Fruit fly (Drosophila melanogaster) whole organism, embryonic: ENCODE measurements around the gene Exo70.

Source experiments
- Adf1 ChIP-seq: fragments of 200-800 bp; sonication (Bioruptor generic); IDR thresholded peaks from 2 replicates; pipeline ENCODE4 v1.3.6; 2022; ENCODE audit warnings: missing biosample characterization, missing genetic modification characterization
- Antp ChIP-seq: fragments of 200-800 bp; sonication (Bioruptor generic); optimal IDR thresholded peaks from 3 replicates; lab custom pipeline; 2016; ENCODE audit warnings: missing biosample characterization, missing genetic modification characterization
- Atf3 ChIP-seq: fragments of 200-800 bp; sonication (Bioruptor generic); optimal IDR thresholded peaks from 3 replicates; lab custom pipeline; 2016; ENCODE audit warnings: missing biosample characterization, missing genetic modification characterization
- Bgb ChIP-seq: fragments of 200-800 bp; sonication (Bioruptor generic); IDR thresholded peaks from 2 replicates; pipeline ENCODE4 v1.3.6; 2022; ENCODE audit warnings: missing biosample characterization, missing genetic modification characterization; ENCODE audit not compliant: partially characterized antibody
- Blimp-1 ChIP-seq: fragments of 200-800 bp; sonication (Bioruptor generic); optimal IDR thresholded peaks from 3 replicates; lab custom pipeline; 2018; ENCODE audit warnings: missing biosample characterization, missing genetic modification characterization, mild to moderate bottlenecking, moderate library complexity, missing genetic modification reagents
- CG10979 ChIP-seq: fragments of 200-800 bp; sonication (Bioruptor generic); optimal IDR thresholded peaks from 2 replicates; lab custom pipeline; 2018; ENCODE audit warnings: missing biosample characterization, mild to moderate bottlenecking, missing genetic modification characterization, moderate library complexity
- CG12236 ChIP-seq: fragments of 200-800 bp; sonication (Bioruptor generic); optimal IDR thresholded peaks from 2 replicates; lab custom pipeline; 2016; ENCODE audit warnings: missing biosample characterization, missing genetic modification characterization
- CG12391 ChIP-seq: fragments of 200-800 bp; sonication (Bioruptor generic); optimal IDR thresholded peaks from 3 replicates; lab custom pipeline; 2018; ENCODE audit warnings: missing biosample characterization, mild to moderate bottlenecking, missing genetic modification characterization, moderate library complexity
- CG14014 ChIP-seq: fragments of 200-800 bp; sonication (Bioruptor generic); IDR thresholded peaks from 2 replicates; pipeline ENCODE4 v1.3.6; 2022; ENCODE audit warnings: missing biosample characterization, missing genetic modification characterization
- CG14710 ChIP-seq: fragments of 200-800 bp; sonication (Bioruptor generic); optimal IDR thresholded peaks from 3 replicates; lab custom pipeline; 2019; ENCODE audit warnings: missing biosample characterization, mild to moderate bottlenecking, missing genetic modification characterization, moderate library complexity
- CG14965 ChIP-seq: fragments of 200-800 bp; sonication (Bioruptor generic); optimal IDR thresholded peaks from 2 replicates; lab custom pipeline; 2016; ENCODE audit warnings: missing biosample characterization, missing genetic modification characterization, borderline replicate concordance
- CG15073 ChIP-seq: fragments of 200-800 bp; sonication (Bioruptor generic); optimal IDR thresholded peaks from 2 replicates; lab custom pipeline; 2016; ENCODE audit warnings: missing biosample characterization, missing genetic modification characterization
- CG16815 ChIP-seq: fragments of 200-800 bp; sonication (Bioruptor generic); optimal IDR thresholded peaks from 3 replicates; lab custom pipeline; 2017; ENCODE audit warnings: missing biosample characterization, mild to moderate bottlenecking, missing genetic modification characterization
- CG31441 ChIP-seq: fragments of 200-800 bp; sonication (Bioruptor generic); IDR thresholded peaks from 2 replicates; pipeline ENCODE4 v1.3.6; 2022; ENCODE audit warnings: missing biosample characterization, missing genetic modification characterization
- CG4328 ChIP-seq: fragments of 200-800 bp; sonication (Bioruptor generic); optimal IDR thresholded peaks from 3 replicates; lab custom pipeline; 2017; ENCODE audit warnings: missing biosample characterization, missing genetic modification reagents, missing genetic modification characterization
- CG4404 ChIP-seq: fragments of 200-800 bp; sonication (Bioruptor generic); IDR thresholded peaks from 2 replicates; pipeline ENCODE4 v1.3.6; 2022; ENCODE audit warnings: missing biosample characterization, missing genetic modification characterization
- CG4617 ChIP-seq: fragments of 200-800 bp; sonication (Bioruptor generic); optimal IDR thresholded peaks from 3 replicates; lab custom pipeline; 2016; ENCODE audit warnings: missing biosample characterization, missing genetic modification characterization, borderline replicate concordance
- CG5180 ChIP-seq: fragments of 200-800 bp; sonication (Bioruptor generic); optimal IDR thresholded peaks from 3 replicates; lab custom pipeline; 2017; ENCODE audit warnings: missing biosample characterization, missing genetic modification characterization, mild to moderate bottlenecking, moderate library complexity, missing genetic modification reagents
- CG8765 ChIP-seq: fragments of 200-800 bp; sonication (Bioruptor generic); IDR thresholded peaks from 2 replicates; pipeline ENCODE4 v1.3.6; 2022; ENCODE audit warnings: missing biosample characterization, missing genetic modification characterization
- CG9609 ChIP-seq: fragments of 200-800 bp; sonication (Bioruptor generic); optimal IDR thresholded peaks from 3 replicates; lab custom pipeline; 2016; ENCODE audit warnings: missing biosample characterization, missing genetic modification characterization
- CHES-1-like ChIP-seq: fragments of 200-800 bp; sonication (Bioruptor generic); optimal IDR thresholded peaks from 2 replicates; lab custom pipeline; 2016; ENCODE audit warnings: missing biosample characterization, missing genetic modification characterization
- D ChIP-seq, 2 experiments: fragments of 200-800 bp in 1 of 2; fragments of >200 bp in 1 of 2; sonication (Bioruptor generic) in 1 of 2; optimal IDR thresholded peaks; 2 replicates in 1 of 2; 3 replicates in 1 of 2; lab custom pipeline; 2017; ENCODE audit warnings: mild to moderate bottlenecking in 1 of 2, missing biosample characterization in 1 of 2, missing genetic modification characterization in 1 of 2, missing genetic modification reagents in 1 of 2
- Dek ChIP-seq: fragments of 200-800 bp; sonication (Bioruptor generic); optimal IDR thresholded peaks from 3 replicates; lab custom pipeline; 2019; ENCODE audit warnings: missing biosample characterization, mild to moderate bottlenecking, missing genetic modification characterization, moderate library complexity
- Doc3 ChIP-seq: fragments of 200-800 bp; sonication (Bioruptor generic); IDR thresholded peaks from 3 replicates; pipeline ENCODE4 v1.3.6; 2022; ENCODE audit warnings: missing biosample characterization, missing genetic modification characterization; ENCODE audit not compliant: partially characterized antibody
- E2f1 ChIP-seq: fragments of 200-800 bp; sonication (Bioruptor generic); IDR thresholded peaks from 2 replicates; pipeline ENCODE4 v1.3.6; 2022; ENCODE audit warnings: missing biosample characterization, missing genetic modification characterization
- Ets65A ChIP-seq: fragments of 200-800 bp; sonication (Bioruptor generic); peaks from one replicate; lab custom pipeline; 2016; ENCODE audit warnings: missing biosample characterization, missing genetic modification characterization
- Fer1 ChIP-seq: fragments of 200-800 bp; sonication (Bioruptor generic); optimal IDR thresholded peaks from 2 replicates; lab custom pipeline; 2017; ENCODE audit warnings: missing biosample characterization, mild to moderate bottlenecking, missing genetic modification characterization
- HmgZ ChIP-seq: fragments of 200-800 bp; sonication (Bioruptor generic); optimal IDR thresholded peaks from 2 replicates; lab custom pipeline; 2018; ENCODE audit warnings: missing biosample characterization, mild to moderate bottlenecking, missing genetic modification characterization
- Hr39 ChIP-seq: fragments of >200 bp; optimal IDR thresholded peaks from 2 replicates; lab custom pipeline; 2017
- Max ChIP-seq: fragments of 200-800 bp; sonication (Bioruptor generic); optimal IDR thresholded peaks from 2 replicates; lab custom pipeline; 2016; ENCODE audit warnings: missing biosample characterization, mild to moderate bottlenecking, missing genetic modification characterization
- Mes4 ChIP-seq: fragments of 200-800 bp; sonication (Bioruptor generic); optimal IDR thresholded peaks from 2 replicates; lab custom pipeline; 2016; ENCODE audit warnings: missing biosample characterization, missing genetic modification characterization
- NfI ChIP-seq: fragments of 200-800 bp; sonication (Bioruptor generic); optimal IDR thresholded peaks from 3 replicates; lab custom pipeline; 2018; ENCODE audit warnings: missing biosample characterization, mild to moderate bottlenecking, missing genetic modification characterization, moderate library complexity
- Side ChIP-seq: fragments of 200-800 bp; sonication (Bioruptor generic); optimal IDR thresholded peaks from 2 replicates; lab custom pipeline; 2016; ENCODE audit warnings: missing biosample characterization, missing genetic modification characterization
- Ssrp ChIP-seq: fragments of 200-800 bp; sonication (Bioruptor generic); optimal IDR thresholded peaks from 2 replicates; lab custom pipeline; 2018; ENCODE audit warnings: missing biosample characterization, mild to moderate bottlenecking, missing genetic modification characterization, moderate library complexity
- cato ChIP-seq: fragments of 200-800 bp; sonication (Bioruptor generic); optimal IDR thresholded peaks from 2 replicates; lab custom pipeline; 2016; ENCODE audit warnings: missing biosample characterization, missing genetic modification characterization, borderline replicate concordance
- caup ChIP-seq: fragments of 200-800 bp; sonication (Bioruptor generic); optimal IDR thresholded peaks from 3 replicates; lab custom pipeline; 2017; ENCODE audit warnings: missing biosample characterization, mild to moderate bottlenecking, missing genetic modification characterization, moderate library complexity; ENCODE audit not compliant: severe bottlenecking
- cg ChIP-seq: fragments of 200-800 bp; sonication (Bioruptor generic); optimal IDR thresholded peaks from 3 replicates; lab custom pipeline; 2019; ENCODE audit warnings: missing biosample characterization, mild to moderate bottlenecking, missing genetic modification characterization, moderate library complexity
- ems ChIP-seq: fragments of 200-800 bp; sonication (Bioruptor generic); optimal IDR thresholded peaks from 3 replicates; lab custom pipeline; 2016; ENCODE audit warnings: missing biosample characterization, missing genetic modification characterization
- fd96Cb ChIP-seq: fragments of 200-800 bp; sonication (Bioruptor generic); optimal IDR thresholded peaks from 2 replicates; lab custom pipeline; 2018; ENCODE audit warnings: missing biosample characterization, mild to moderate bottlenecking, missing genetic modification characterization, moderate library complexity
- fru ChIP-seq: fragments of >200 bp; optimal IDR thresholded peaks from 2 replicates; lab custom pipeline; 2017
- gem ChIP-seq: fragments of 200-800 bp; sonication (Bioruptor generic); optimal IDR thresholded peaks from 2 replicates; lab custom pipeline; 2019; ENCODE audit warnings: missing biosample characterization, mild to moderate bottlenecking, missing genetic modification characterization, moderate library complexity
- grn ChIP-seq: fragments of 200-800 bp; sonication (Bioruptor generic); optimal IDR thresholded peaks from 3 replicates; lab custom pipeline; 2017; ENCODE audit warnings: missing biosample characterization, missing genetic modification characterization
- gsb ChIP-seq: fragments of 200-800 bp; sonication (Bioruptor generic); IDR thresholded peaks from 2 replicates; pipeline ENCODE4 v1.3.6; 2022; ENCODE audit warnings: missing biosample characterization, missing genetic modification characterization
- jigr1 ChIP-seq: fragments of 200-800 bp; sonication (Bioruptor generic); IDR thresholded peaks from 3 replicates; pipeline ENCODE4 v1.3.6; 2022; ENCODE audit warnings: missing biosample characterization, missing genetic modification characterization
- jing ChIP-seq: fragments of 200-800 bp; sonication (Bioruptor generic); optimal IDR thresholded peaks from 2 replicates; lab custom pipeline; 2018; ENCODE audit warnings: missing biosample characterization, mild to moderate bottlenecking, missing genetic modification characterization
- knrl ChIP-seq: fragments of 200-800 bp; sonication (Bioruptor generic); IDR thresholded peaks from 3 replicates; pipeline ENCODE4 v1.3.6; 2022; ENCODE audit warnings: missing biosample characterization, missing genetic modification characterization; ENCODE audit not compliant: partially characterized antibody
- nau ChIP-seq: fragments of 200-800 bp; sonication (Bioruptor generic); optimal IDR thresholded peaks from 3 replicates; lab custom pipeline; 2017; ENCODE audit warnings: missing biosample characterization, mild to moderate bottlenecking, missing genetic modification characterization, missing genetic modification reagents
- phol ChIP-seq: fragments of 200-800 bp; sonication (Bioruptor generic); optimal IDR thresholded peaks from 3 replicates; lab custom pipeline; 2018; ENCODE audit warnings: missing biosample characterization, mild to moderate bottlenecking, missing genetic modification characterization, moderate library complexity
- sens ChIP-seq: fragments of 200-800 bp; sonication (Bioruptor generic); peaks from one replicate; lab custom pipeline; 2016; ENCODE audit warnings: missing biosample characterization, missing genetic modification characterization
- toy ChIP-seq: fragments of 200-800 bp; sonication (Bioruptor generic); IDR thresholded peaks from 2 replicates; pipeline ENCODE4 v1.3.6; 2022; ENCODE audit warnings: missing biosample characterization, missing genetic modification characterization
- vnd ChIP-seq: fragments of 200-800 bp; sonication (Bioruptor generic); IDR thresholded peaks from 3 replicates; pipeline ENCODE4 v1.3.6; 2022; ENCODE audit warnings: missing biosample characterization, missing genetic modification characterization; ENCODE audit not compliant: partially characterized antibody

The Exo70 gene

DNA sequence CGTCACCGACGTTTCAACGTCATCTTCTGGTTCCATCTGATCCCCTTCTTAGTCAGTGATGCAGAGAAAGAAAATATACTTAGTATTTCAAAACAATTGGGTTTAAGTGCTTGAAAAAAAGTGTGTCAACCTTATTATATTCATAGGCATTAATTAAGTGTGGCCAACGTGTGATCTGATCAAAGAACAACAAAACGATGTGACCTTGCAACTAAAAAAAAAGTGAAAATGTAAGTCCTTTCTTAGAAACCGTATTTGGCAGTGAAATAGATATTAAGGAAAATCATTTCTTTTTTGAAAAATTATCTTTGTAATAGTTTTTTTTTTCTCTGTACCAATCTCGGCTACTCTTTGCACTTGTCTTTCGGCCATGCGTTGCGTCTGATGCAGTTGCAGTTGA is 26.6 kb upstream of the Exo70 start (continued):
- TF ChIP-seq caup (no peak), CG9609 (peak; percentile 10), CG12391 (tag; lab: Kevin White, UChicago) (peak; percentile 7), cg (GFP tag; lab: Kevin White, UChicago) (no peak), ems (GFP tag; lab: Kevin White, UChicago) (no peak), Atf3 (GFP tag; lab: Kevin White, UChicago) (no peak), CG12236 (GFP tag; lab: Kevin White, UChicago) (no peak), Antp (GFP tag; lab: Kevin White, UChicago) (no peak), CG14710 (peak; percentile 15), CHES-1-like (no peak), CG4404 (no peak), Bgb (GFP tag; lab: Robert Waterston, UW) (no peak), CG8765 (GFP tag; lab: Robert Waterston, UW) (no peak), Dek (no peak), Doc3 (GFP tag; lab: Robert Waterston, UW) (no peak), CG31441 (GFP tag; lab: Robert Waterston, UW) (peak; percentile 29; the same call in 1 of the 2 replicates), CG15073 (GFP tag; lab: Kevin White, UChicago) (no peak), vnd (GFP tag; lab: Robert Waterston, UW) (no peak), fru (no peak), CG5180 (GFP tag; lab: Kevin White, UChicago) (no peak), sens (GFP tag; lab: Kevin White, UChicago) (peak; percentile 86), Adf1 (GFP tag; lab: Robert Waterston, UW) (no peak), CG16815 (GFP tag; lab: Kevin White, UChicago) (no peak), nau (GFP tag; lab: Kevin White, UChicago) (no peak), Blimp-1 (GFP tag; lab: Kevin White, UChicago) (peak; percentile 63), CG14014 (GFP tag; lab: Robert Waterston, UW) (no peak), knrl (GFP tag; lab: Robert Waterston, UW) (no peak), fd96Cb (tag; lab: Kevin White, UChicago) (peak; percentile 25), CG14965 (GFP tag; lab: Kevin White, UChicago) (no peak), jigr1 (GFP tag; lab: Robert Waterston, UW) (no peak), CG4617 (GFP tag; lab: Kevin White, UChicago) (no peak), jing (GFP tag; lab: Kevin White, UChicago) (no peak), gsb (GFP tag; lab: Robert Waterston, UW) (no peak), CG10979 (tag; lab: Kevin White, UChicago) (peak; percentile 56), E2f1 (GFP tag; lab: Robert Waterston, UW) (no peak), Side (GFP tag; lab: Kevin White, UChicago) (no peak), cato (GFP tag; lab: Kevin White, UChicago) (no peak), NfI (GFP tag; lab: Kevin White, UChicago) (no peak), Ssrp (tag; lab: Kevin White, UChicago) (peak; percentile 31), Max (GFP tag; lab: Kevin White, UChicago) (no peak), Mes4 (GFP tag; lab: Kevin White, UChicago) (no peak), grn (GFP tag; lab: Kevin White, UChicago) (no peak), CG4328 (no peak), toy (GFP tag; lab: Robert Waterston, UW) (no peak), phol (tag; lab: Kevin White, UChicago) (peak; percentile 47), Ets65A (GFP tag; lab: Kevin White, UChicago) (no peak), gem (tag; lab: Kevin White, UChicago) (peak; percentile 49), D (optimal IDR thresholded peaks at IDR 0.05; lab: Kevin White, UChicago) (no peak), D (GFP tag; optimal IDR thresholded peaks at IDR 0.05; lab: Kevin White, UChicago) (peak; percentile 24), Fer1 (no peak), Hr39 (lab: Kevin White, UChicago) (no peak), HmgZ (tag; lab: Kevin White, UChicago) (no peak)
